Worm (Caenorhabditis elegans) whole organism, young adult: ENCODE data around the gene txt-5.

ENCODE experiments used
- C06A6.2 ChIP-seq: fragments of 200-800 bp; sonication (Bioruptor generic); conservative IDR thresholded peaks from 2 replicates; pipeline ENCODE4 v1.3.6; 2022; ENCODE audit warnings: missing genetic modification characterization, missing compliant biosample characterization
- F10E7.11 ChIP-seq: sonication (generic microtip); optimal IDR thresholded peaks from 2 replicates; lab custom pipeline; 2017; ENCODE audit warnings: mild to moderate bottlenecking, missing genetic modification characterization, moderate library complexity, missing compliant biosample characterization
- F22D6.2 ChIP-seq: sonication (generic microtip); optimal IDR thresholded peaks from 2 replicates; lab custom pipeline; 2016; ENCODE audit warnings: mild to moderate bottlenecking, missing genetic modification characterization, missing compliant biosample characterization
- F33H1.4 ChIP-seq: fragments of 200-800 bp; sonication (Bioruptor generic); IDR thresholded peaks from 2 replicates; pipeline ENCODE4 v1.3.6; 2022; ENCODE audit warnings: missing genetic modification reagents, missing genetic modification characterization, missing compliant biosample characterization
- F57C9.4 ChIP-seq: sonication (generic microtip); optimal IDR thresholded peaks from 2 replicates; lab custom pipeline; 2017; ENCODE audit warnings: mild to moderate bottlenecking, missing genetic modification characterization, missing compliant biosample characterization
- Y53F4B.3 ChIP-seq: fragments of 200-800 bp; sonication (Bioruptor generic); IDR thresholded peaks from 2 replicates; pipeline ENCODE4 v1.3.6; 2022; ENCODE audit warnings: missing genetic modification reagents, missing genetic modification characterization, missing compliant biosample characterization
- ZK185.1 ChIP-seq: sonication (generic microtip); optimal IDR thresholded peaks from 2 replicates; lab custom pipeline; 2016; ENCODE audit warnings: mild to moderate bottlenecking, missing genetic modification characterization, missing compliant biosample characterization; ENCODE audit not compliant: poor library complexity, severe bottlenecking
- ama-1 ChIP-seq, 3 experiments: fragments of 150-350 bp in 1 of 3; sonication (generic microtip) in 2 of 3; optimal IDR thresholded peaks; 2 replicates each; lab custom pipeline; 2014 to 2018; ENCODE audit warnings: missing biosample characterization in 2 of 3, missing genetic modification characterization in 2 of 3, missing genetic modification reagents in 2 of 3
- attf-5 ChIP-seq: fragments of 200-800 bp; sonication (Bioruptor generic); optimal IDR thresholded peaks from 2 replicates; lab custom pipeline; 2018; ENCODE audit warnings: mild to moderate bottlenecking, missing genetic modification characterization, missing compliant biosample characterization
- ccch-3 ChIP-seq: fragments of 200-800 bp; sonication (Bioruptor generic); optimal IDR thresholded peaks from 2 replicates; lab custom pipeline; 2018; ENCODE audit warnings: mild to moderate bottlenecking, missing genetic modification characterization, missing compliant biosample characterization
- cebp-2 ChIP-seq: fragments of 200-800 bp; sonication (Bioruptor generic); IDR thresholded peaks from 2 replicates; pipeline ENCODE4 v1.3.6; 2022; ENCODE audit warnings: missing genetic modification characterization, missing compliant biosample characterization
- ceh-79 ChIP-seq: sonication (generic microtip); optimal IDR thresholded peaks from 2 replicates; lab custom pipeline; 2017; ENCODE audit warnings: mild to moderate bottlenecking, missing genetic modification characterization, missing compliant biosample characterization
- efl-1 ChIP-seq: fragments of 150-350 bp; optimal IDR thresholded peaks from 2 replicates; lab custom pipeline; 2014; ENCODE audit warnings: missing biosample characterization, missing genetic modification reagents, missing genetic modification characterization
- ekl-4 ChIP-seq: fragments of 200-800 bp; sonication (Bioruptor generic); IDR thresholded peaks from 2 replicates; pipeline ENCODE4 v1.3.6; 2022; ENCODE audit warnings: missing genetic modification reagents, missing genetic modification characterization, missing compliant biosample characterization
- hlh-26 ChIP-seq: fragments of 200-800 bp; sonication (Bioruptor generic); conservative IDR thresholded peaks from 2 replicates; pipeline ENCODE4 v1.3.6; 2022; ENCODE audit warnings: missing genetic modification reagents, missing genetic modification characterization, missing compliant biosample characterization
- lag-1 ChIP-seq: fragments of 200-800 bp; sonication (Bioruptor generic); IDR thresholded peaks from 2 replicates; pipeline ENCODE4 v1.3.6; 2022; ENCODE audit warnings: missing genetic modification reagents, missing genetic modification characterization, missing compliant biosample characterization
- lin-40 ChIP-seq: sonication (generic microtip); optimal IDR thresholded peaks from 2 replicates; lab custom pipeline; 2016; ENCODE audit warnings: missing genetic modification characterization, mild to moderate bottlenecking, missing compliant biosample characterization, missing genotype, missing genetic modification reagents
- lin-54 ChIP-seq: fragments of 200-800 bp; sonication (Bioruptor generic); optimal IDR thresholded peaks from 2 replicates; lab custom pipeline; 2018; ENCODE audit warnings: mild to moderate bottlenecking, missing genetic modification characterization, missing compliant biosample characterization
- madf-10 ChIP-seq: sonication (generic microtip); optimal IDR thresholded peaks from 2 replicates; lab custom pipeline; 2016; ENCODE audit warnings: mild to moderate bottlenecking, missing genetic modification characterization, missing compliant biosample characterization
- madf-8 ChIP-seq: fragments of 200-800 bp; sonication (Bioruptor generic); conservative IDR thresholded peaks from 2 replicates; pipeline ENCODE4 v1.3.6; 2022; ENCODE audit warnings: missing genetic modification reagents, missing genetic modification characterization, missing compliant biosample characterization
- mxl-1 ChIP-seq: sonication (generic microtip); optimal IDR thresholded peaks from 2 replicates; lab custom pipeline; 2016; ENCODE audit warnings: missing genetic modification characterization, missing compliant biosample characterization
- nfyb-1 ChIP-seq: fragments of 200-800 bp; sonication (Bioruptor generic); IDR thresholded peaks from 2 replicates; pipeline ENCODE4 v1.3.6; 2022; ENCODE audit warnings: missing genetic modification reagents, missing genetic modification characterization, missing compliant biosample characterization
- nhr-27 ChIP-seq: fragments of 200-800 bp; sonication (Bioruptor generic); optimal IDR thresholded peaks from 2 replicates; lab custom pipeline; 2018; ENCODE audit warnings: mild to moderate bottlenecking, missing genetic modification characterization, moderate library complexity, missing compliant biosample characterization
- nhr-80 ChIP-seq: sonication (generic microtip); optimal IDR thresholded peaks from 2 replicates; lab custom pipeline; 2016; ENCODE audit warnings: missing genetic modification characterization, missing compliant biosample characterization
- rcor-1 ChIP-seq: fragments of 200-800 bp; sonication (Bioruptor generic); IDR thresholded peaks from 2 replicates; pipeline ENCODE4 v1.3.6; 2022; ENCODE audit warnings: missing genetic modification reagents, missing genetic modification characterization, missing compliant biosample characterization
- rec-8 ChIP-seq, 2 experiments: sonication (generic microtip); optimal IDR thresholded peaks; 2 replicates each; lab custom pipeline; 2016; ENCODE audit warnings: mild to moderate bottlenecking in 2 of 2, missing genetic modification characterization in 2 of 2, missing genetic modification reagents in 2 of 2, missing genotype in 2 of 2, missing biosample characterization in 1 of 2, missing compliant biosample characterization in 1 of 2, moderate library complexity in 1 of 2
- rpc-1 ChIP-seq, 2 experiments: fragments of 150-350 bp in 1 of 2; sonication (generic microtip) in 1 of 2; optimal IDR thresholded peaks; 2 replicates each; lab custom pipeline; 2014 to 2018; ENCODE audit warnings: missing biosample characterization in 1 of 2, missing genetic modification characterization in 1 of 2, missing genetic modification reagents in 1 of 2, missing genotype in 1 of 2
- snpc-1.3 ChIP-seq: sonication (generic microtip); optimal IDR thresholded peaks from 2 replicates; lab custom pipeline; 2017; ENCODE audit warnings: missing genetic modification characterization, mild to moderate bottlenecking, missing compliant biosample characterization, antibody characterized with exemption, moderate library complexity, missing genotype, missing genetic modification reagents; ENCODE audit not compliant: insufficient read depth
- tbp1 ChIP-seq: fragments of 200-800 bp; sonication (Bioruptor generic); optimal IDR thresholded peaks from 2 replicates; lab custom pipeline; 2018; ENCODE audit warnings: mild to moderate bottlenecking, missing genetic modification characterization, missing compliant biosample characterization
- tbx-9 ChIP-seq: sonication (generic microtip); optimal IDR thresholded peaks from 2 replicates; lab custom pipeline; 2016; ENCODE audit warnings: borderline replicate concordance, missing genetic modification characterization, inconsistent platforms, missing compliant biosample characterization
- tlf-1 ChIP-seq: fragments of 200-800 bp; sonication (Bioruptor generic); optimal IDR thresholded peaks from 2 replicates; lab custom pipeline; 2018; ENCODE audit warnings: mild to moderate bottlenecking, missing genetic modification characterization, missing compliant biosample characterization
- unc-62 ChIP-seq: fragments of 150-350 bp; optimal IDR thresholded peaks from 2 replicates; lab custom pipeline; 2014; ENCODE audit warnings: missing biosample characterization, missing genetic modification reagents, missing genetic modification characterization
- ztf-18 ChIP-seq: sonication (generic microtip); optimal IDR thresholded peaks from 2 replicates; lab custom pipeline; 2016; ENCODE audit warnings: missing genotype, mild to moderate bottlenecking, missing genetic modification characterization, missing compliant biosample characterization

The txt-5 gene

ce11 chrV:7870707-7871106, 33.8 kb upstream of the txt-5 start, which contains the start of gene nipi-4:
nipi-4 (minus strand) TSS chrV:7870807.
- TF ChIP-seq F57C9.4 (tag; lab: Kevin White, UChicago) (no peak), rpc-1 (optimal IDR thresholded peaks at IDR 0.05; lab: Kevin White, UChicago) (no peak), rpc-1 (tag; optimal IDR thresholded peaks at IDR 0.05; lab: Kevin White, UChicago) (no peak)

ce11 chrV:7864663-7865062, 27.7 kb upstream of the txt-5 start, which contains the start of gene C37C3.11:
C37C3.11 (minus strand) TSS chrV:7864763.
- TF ChIP-seq efl-1 (GFP tag; lab: Kevin White, UChicago), result no peak
- TF ChIP-seq ekl-4, result no peak
- no peak for TF ChIP-seq snpc-1.3 (tag; lab: Kevin White, UChicago)
- TF ChIP-seq rec-8 (tag; optimal IDR thresholded peaks at IDR 0.05; lab: Kevin White, UChicago), result no peak
- TF ChIP-seq mxl-1 (tag; lab: Kevin White, UChicago), result no peak
- no peak for TF ChIP-seq nhr-80
- TF ChIP-seq madf-10 (tag; lab: Kevin White, UChicago), result no peak
- no peak for TF ChIP-seq nhr-27 (tag; lab: Kevin White, UChicago)
- no peak for TF ChIP-seq lin-54
- TF ChIP-seq attf-5, result no peak
- TF ChIP-seq F10E7.11 (tag; lab: Kevin White, UChicago), result no peak
- TF ChIP-seq tlf-1 (GFP tag; lab: Kevin White, UChicago), result no peak

DNA sequence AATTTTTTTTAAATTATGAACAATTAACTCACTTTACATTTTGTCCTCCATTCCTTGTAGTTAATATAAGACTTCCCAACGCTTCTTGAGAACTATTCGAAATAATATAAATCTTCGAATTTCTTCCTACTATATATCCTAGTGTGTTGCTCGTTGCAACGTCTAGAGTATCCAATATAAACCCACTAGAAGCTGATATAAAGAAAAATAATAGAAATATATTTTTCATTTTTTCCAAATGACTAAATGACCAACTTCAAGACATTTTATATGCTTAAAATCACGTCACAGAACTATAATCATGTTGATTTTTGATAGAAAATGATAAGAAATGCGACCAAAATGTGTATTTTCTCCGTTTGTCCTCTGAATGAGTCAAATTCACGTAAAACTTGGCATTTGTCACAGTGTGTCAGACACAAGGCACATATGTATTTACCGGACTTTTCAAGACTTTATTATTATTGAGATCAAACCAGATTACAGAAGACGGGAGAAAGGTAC, 26.1 kb upstream of the txt-5 start, which contains the start of gene C37C3.10:
Gene C37C3.10 (minus strand): TSS at position 51 of the 504 bp plus-strand sequence.
- TF ChIP-seq ama-1 (optimal IDR thresholded peaks at IDR 0.05; lab: Kevin White, UChicago), result no peak
- no peak for TF ChIP-seq ama-1 (GFP tag; optimal IDR thresholded peaks at IDR 0.05; lab: Kevin White, UChicago)
- no peak for TF ChIP-seq F33H1.4 (GFP tag; lab: Robert Waterston, UW)
- no peak for TF ChIP-seq hlh-26
- no peak for TF ChIP-seq Y53F4B.3 (GFP tag; lab: Robert Waterston, UW)
- TF ChIP-seq, all 124 proteins: peak for 0

ce11 chrV:7861792-7862191, 24.9 kb upstream of the txt-5 start, which contains the start of gene C37C3.17:
C37C3.17 (minus strand) TSS chrV:7861892.
- TF ChIP-seq rcor-1 (no peak), lag-1 (no peak), tbx-9 (tag; lab: Kevin White, UChicago) (no peak), cebp-2 (GFP tag; lab: Robert Waterston, UW) (no peak), ccch-3 (GFP tag; lab: Kevin White, UChicago) (no peak), unc-62 (GFP tag; lab: Kevin White, UChicago) (no peak), ceh-79 (tag; lab: Kevin White, UChicago) (no peak), tlf-1 (GFP tag; lab: Kevin White, UChicago) (no peak), F22D6.2 (tag; lab: Kevin White, UChicago) (no peak), nfyb-1 (GFP tag; lab: Robert Waterston, UW) (no peak), ZK185.1 (tag; lab: Kevin White, UChicago) (no peak), ztf-18 (no peak), lin-40 (no peak), tbp1 (GFP tag; lab: Kevin White, UChicago) (no peak), madf-8 (GFP tag; lab: Robert Waterston, UW) (no peak), F10E7.11 (tag; lab: Kevin White, UChicago) (no peak), C06A6.2 (GFP tag; lab: Robert Waterston, UW) (no peak), nhr-27 (tag; lab: Kevin White, UChicago) (no peak), attf-5 (no peak)
